Fruit fly (Drosophila melanogaster): ENCODE measurements around the gene fy.
A peak's percentile ranks its signal among the peaks of the same experiment; 100 is the strongest.

fy gene

DNA sequence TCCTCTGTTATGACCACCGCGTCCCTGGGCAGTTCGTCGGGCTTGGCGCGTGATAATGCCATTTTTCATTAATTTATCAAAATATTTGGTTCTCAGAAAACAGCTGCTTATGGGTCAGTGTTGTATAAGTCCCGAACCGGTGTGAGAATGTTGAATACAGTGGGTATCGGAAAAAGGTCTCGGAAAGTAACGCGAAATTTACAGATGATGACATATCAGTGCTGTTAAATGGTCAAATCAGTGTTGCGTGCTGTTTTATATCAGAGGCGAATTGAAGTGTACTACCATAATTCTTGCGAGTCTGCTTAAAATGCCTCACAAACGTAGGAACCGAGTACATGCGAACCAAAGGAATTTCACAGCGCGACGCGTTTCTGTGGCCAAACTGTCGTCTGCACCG is 20.4 kb downstream of the fy start, which contains the start of the genes CG13392 and Rcd4 (continued):
- peak; percentile 71 for TF ChIP-seq Xrp1 (GFP tag; IDR thresholded peaks at IDR 0.05)
- no peak for TF ChIP-seq Hmx (GFP tag; optimal IDR thresholded peaks at IDR 0.05)
- TF ChIP-seq Vsx1 (GFP tag; optimal IDR thresholded peaks at IDR 0.05) = no peak
- no peak for TF ChIP-seq Mes4 (GFP tag; optimal IDR thresholded peaks at IDR 0.05)
- TF ChIP-seq CG4360 (GFP tag; IDR thresholded peaks at IDR 0.05) = no peak
- no peak for TF ChIP-seq Kr (GFP tag; optimal IDR thresholded peaks at IDR 0.05)
- TF ChIP-seq tup (GFP tag; optimal IDR thresholded peaks at IDR 0.05) = peak; percentile 76
- TF ChIP-seq Antp (GFP tag; optimal IDR thresholded peaks at IDR 0.05) = peak; percentile 85
- TF ChIP-seq p53 (GFP tag; optimal IDR thresholded peaks at IDR 0.05) = peak; percentile 26
- no peak; the same call in 1 of the 2 replicates for TF ChIP-seq Adf1 (GFP tag; IDR thresholded peaks at IDR 0.05)
- peak; percentile 16 for TF ChIP-seq fd3F (GFP tag; optimal IDR thresholded peaks at IDR 0.05)
- TF ChIP-seq CG8359 (GFP tag; optimal IDR thresholded peaks at IDR 0.05; ENCODE audit: borderline replicate concordance) = no peak
- no peak for TF ChIP-seq CkIIα-i1 (GFP tag; IDR thresholded peaks at IDR 0.05)
- TF ChIP-seq sna (GFP tag; IDR thresholded peaks at IDR 0.05; ENCODE audit: partially characterized antibody) = peak; percentile 71; the same call in 1 of the 2 replicates
- peak; percentile 82 for TF ChIP-seq NFAT (GFP tag; IDR thresholded peaks at IDR 0.05)
- no peak for TF ChIP-seq jigr1 (GFP tag; IDR thresholded peaks at IDR 0.05)
- TF ChIP-seq ap (GFP tag; IDR thresholded peaks at IDR 0.05) = no peak
- peak; percentile 63 for TF ChIP-seq CG8388 (GFP tag; optimal IDR thresholded peaks at IDR 0.05)
- TF ChIP-seq CG12942 (GFP tag; optimal IDR thresholded peaks at IDR 0.05) = peak; percentile 71
- TF ChIP-seq CG42726 (GFP tag; IDR thresholded peaks at IDR 0.05; ENCODE audit: partially characterized antibody) = no peak
- no peak for TF ChIP-seq tna (GFP tag; IDR thresholded peaks at IDR 0.05; ENCODE audit: partially characterized antibody)
- TF ChIP-seq Tbp (GFP tag; optimal IDR thresholded peaks at IDR 0.05) = no peak
- peak; percentile 61 for TF ChIP-seq CG10543 (GFP tag; optimal IDR thresholded peaks at IDR 0.05)
- TF ChIP-seq CG11247 (GFP tag; IDR thresholded peaks at IDR 0.05) = peak; percentile 69
- peak; percentile 14 for TF ChIP-seq CG15601 (tag; optimal IDR thresholded peaks at IDR 0.05)
- TF ChIP-seq pho (GFP tag; optimal IDR thresholded peaks at IDR 0.05) = peak; percentile 79
- TF ChIP-seq CG15514 (GFP tag; optimal IDR thresholded peaks at IDR 0.05) = peak; percentile 90
- TF ChIP-seq ac (GFP tag; optimal IDR thresholded peaks at IDR 0.05) = no peak
- TF ChIP-seq Ets97D (GFP tag; optimal IDR thresholded peaks at IDR 0.05) = peak; percentile 81
- peak; percentile 85 for TF ChIP-seq CG1603 (tag; optimal IDR thresholded peaks at IDR 0.05)
- TF ChIP-seq E2f2 (GFP tag; IDR thresholded peaks at IDR 0.05) = peak; percentile 56
- no peak for TF ChIP-seq CG17612 (GFP tag; IDR thresholded peaks at IDR 0.05)
- no peak for TF ChIP-seq Lpt (GFP tag; optimal IDR thresholded peaks at IDR 0.05)
- no peak for TF ChIP-seq danr (GFP tag; IDR thresholded peaks at IDR 0.05)
- TF ChIP-seq Aef1 (GFP tag; IDR thresholded peaks at IDR 0.05) = peak; percentile 36; the same call in 2 of the 3 replicates
- TF ChIP-seq Bdp1 (GFP tag; optimal IDR thresholded peaks at IDR 0.05) = peak; percentile 33
- TF ChIP-seq ssp (GFP tag; IDR thresholded peaks at IDR 0.05) = peak; percentile 32; the same call in 1 of the 2 replicates
- TF ChIP-seq crp (GFP tag; optimal IDR thresholded peaks at IDR 0.05) = peak; percentile 60 to 91
- TF ChIP-seq Dek (tag; optimal IDR thresholded peaks at IDR 0.05) = peak; percentile 32
- TF ChIP-seq inv (GFP tag; IDR thresholded peaks at IDR 0.05; ENCODE audit: partially characterized antibody) = 0 out of 2 replicates have a peak, but pooled peaks have one; percentile 22
- peak; percentile 23 for TF ChIP-seq CG17802 (tag; optimal IDR thresholded peaks at IDR 0.05)
- peak; percentile 6 for TF ChIP-seq Max (GFP tag; optimal IDR thresholded peaks at IDR 0.05)
- peak; percentile 61 for TF ChIP-seq pum (GFP tag; optimal IDR thresholded peaks at IDR 0.05)
- no peak for TF ChIP-seq aop (GFP tag; IDR thresholded peaks at IDR 0.05)
- TF ChIP-seq eyg (GFP tag; optimal IDR thresholded peaks at IDR 0.05) = peak; percentile 10
- TF ChIP-seq CG14014 (GFP tag; IDR thresholded peaks at IDR 0.05) = peak; percentile 53
- no peak for TF ChIP-seq ab (GFP tag; optimal IDR thresholded peaks at IDR 0.05)
- no peak for TF ChIP-seq CG6175 (GFP tag; IDR thresholded peaks at IDR 0.05)
- TF ChIP-seq CG10274 (GFP tag; optimal IDR thresholded peaks at IDR 0.05) = no peak
- no peak for TF ChIP-seq dati (GFP tag; IDR thresholded peaks at IDR 0.05)
- peak; percentile 55 for TF ChIP-seq emc (GFP tag; optimal IDR thresholded peaks at IDR 0.05)
